Worm (Caenorhabditis elegans) whole organism, young adult: Measurements from ENCODE around the gene sphr-1.

ENCODE experiments used
- B0261.1 ChIP-seq: sonication (generic microtip); optimal IDR thresholded peaks from 2 replicates; lab custom pipeline; 2016; ENCODE audit warnings: mild to moderate bottlenecking, missing genetic modification characterization, moderate library complexity, missing compliant biosample characterization
- D2030.7 ChIP-seq: fragments of 200-800 bp; sonication (Bioruptor generic); IDR thresholded peaks from 2 replicates; pipeline ENCODE4 v1.3.6; 2022; ENCODE audit warnings: missing genetic modification reagents, missing genetic modification characterization, missing compliant biosample characterization
- F23B12.7 ChIP-seq: sonication (generic microtip); optimal IDR thresholded peaks from 2 replicates; lab custom pipeline; 2017; ENCODE audit warnings: missing genetic modification characterization, mild to moderate bottlenecking, missing compliant biosample characterization, antibody characterized with exemption, moderate library complexity; ENCODE audit not compliant: insufficient read depth
- F33H1.4 ChIP-seq: fragments of 200-800 bp; sonication (Bioruptor generic); IDR thresholded peaks from 2 replicates; pipeline ENCODE4 v1.3.6; 2022; ENCODE audit warnings: missing genetic modification reagents, missing genetic modification characterization, missing compliant biosample characterization
- F39B2.1 ChIP-seq: fragments of 200-800 bp; sonication (Bioruptor generic); IDR thresholded peaks from 2 replicates; pipeline ENCODE4 v1.3.6; 2022; ENCODE audit warnings: missing genetic modification reagents, missing genetic modification characterization, missing compliant biosample characterization
- F49E8.2 ChIP-seq: sonication (generic microtip); optimal IDR thresholded peaks from 3 replicates; lab custom pipeline; 2017; ENCODE audit warnings: missing genetic modification characterization, mild to moderate bottlenecking, missing compliant biosample characterization, antibody characterized with exemption, moderate library complexity; ENCODE audit not compliant: insufficient read depth
- F55B11.4 ChIP-seq: sonication (generic microtip); optimal IDR thresholded peaks from 2 replicates; lab custom pipeline; 2016; ENCODE audit warnings: missing compliant biosample characterization, missing genetic modification characterization, borderline replicate concordance; ENCODE audit not compliant: insufficient read depth
- F57A8.1 ChIP-seq: fragments of 200-800 bp; sonication (Bioruptor generic); optimal IDR thresholded peaks from 2 replicates; lab custom pipeline; 2018; ENCODE audit warnings: mild to moderate bottlenecking, missing genetic modification characterization, moderate library complexity, missing compliant biosample characterization
- F57C9.4 ChIP-seq: sonication (generic microtip); optimal IDR thresholded peaks from 2 replicates; lab custom pipeline; 2017; ENCODE audit warnings: mild to moderate bottlenecking, missing genetic modification characterization, missing compliant biosample characterization
- K12H6.12 ChIP-seq: fragments of 200-800 bp; sonication (Bioruptor generic); optimal IDR thresholded peaks from 2 replicates; lab custom pipeline; 2018; ENCODE audit warnings: mild to moderate bottlenecking, missing genetic modification characterization, missing compliant biosample characterization
- Y53G8AR.9 ChIP-seq: fragments of 200-800 bp; sonication (Bioruptor generic); conservative IDR thresholded peaks from 2 replicates; pipeline ENCODE4 v1.3.6; 2022; ENCODE audit warnings: missing genetic modification reagents, missing genetic modification characterization, missing compliant biosample characterization
- Y56A3A.18 ChIP-seq: fragments of 200-800 bp; sonication (Bioruptor generic); IDR thresholded peaks from 2 replicates; pipeline ENCODE4 v1.3.6; 2022; ENCODE audit warnings: missing genetic modification reagents, missing genetic modification characterization, missing compliant biosample characterization
- ZK185.1 ChIP-seq: sonication (generic microtip); optimal IDR thresholded peaks from 2 replicates; lab custom pipeline; 2016; ENCODE audit warnings: mild to moderate bottlenecking, missing genetic modification characterization, missing compliant biosample characterization; ENCODE audit not compliant: poor library complexity, severe bottlenecking
- ama-1 ChIP-seq, 3 experiments: fragments of 150-350 bp in 1 of 3; sonication (generic microtip) in 2 of 3; optimal IDR thresholded peaks; 2 replicates each; lab custom pipeline; 2014 to 2018; ENCODE audit warnings: missing biosample characterization in 2 of 3, missing genetic modification characterization in 2 of 3, missing genetic modification reagents in 2 of 3
- aptf-3 ChIP-seq: fragments of 200-800 bp; sonication (Bioruptor generic); IDR thresholded peaks from 2 replicates; pipeline ENCODE4 v1.3.6; 2022; ENCODE audit warnings: missing genetic modification characterization, missing compliant biosample characterization
- athp-1 ChIP-seq: sonication (generic microtip); optimal IDR thresholded peaks from 2 replicates; lab custom pipeline; 2017; ENCODE audit warnings: mild to moderate bottlenecking, missing genetic modification characterization, missing compliant biosample characterization
- attf-3 ChIP-seq: fragments of 200-800 bp; sonication (Bioruptor generic); conservative IDR thresholded peaks from 2 replicates; pipeline ENCODE4 v1.3.6; 2022; ENCODE audit warnings: missing genetic modification reagents, missing genetic modification characterization, missing compliant biosample characterization
- bed-1 ChIP-seq: fragments of 200-800 bp; sonication (Bioruptor generic); IDR thresholded peaks from 2 replicates; pipeline ENCODE4 v1.3.6; 2022; ENCODE audit warnings: missing genetic modification reagents, missing genetic modification characterization, missing compliant biosample characterization
- cebp-1 ChIP-seq, 2 experiments: fragments of 200-800 bp in 1 of 2; sonication (Bioruptor generic) in 1 of 2; sonication (generic microtip) in 1 of 2; IDR thresholded peaks in 1 of 2; optimal IDR thresholded peaks in 1 of 2; 2 replicates each; pipeline versions ENCODE4 v1.3.6 to Lab custom; 2017 to 2022; ENCODE audit warnings: missing compliant biosample characterization in 2 of 2, missing genetic modification characterization in 2 of 2, mild to moderate bottlenecking in 1 of 2, missing genetic modification reagents in 1 of 2, moderate library complexity in 1 of 2
- ceh-27 ChIP-seq: fragments of 200-800 bp; sonication (Bioruptor generic); optimal IDR thresholded peaks from 2 replicates; lab custom pipeline; 2018; ENCODE audit warnings: mild to moderate bottlenecking, missing genetic modification characterization, moderate library complexity, missing compliant biosample characterization
- ceh-40 ChIP-seq: fragments of 200-800 bp; sonication (Bioruptor generic); IDR thresholded peaks from 2 replicates; pipeline ENCODE4 v1.3.6; 2022; ENCODE audit warnings: missing genetic modification characterization, missing compliant biosample characterization
- ceh-79 ChIP-seq: sonication (generic microtip); optimal IDR thresholded peaks from 2 replicates; lab custom pipeline; 2017; ENCODE audit warnings: mild to moderate bottlenecking, missing genetic modification characterization, missing compliant biosample characterization
- chd-7 ChIP-seq: sonication (generic microtip); optimal IDR thresholded peaks from 2 replicates; lab custom pipeline; 2016; ENCODE audit warnings: mild to moderate bottlenecking, missing genetic modification characterization, moderate library complexity, missing compliant biosample characterization
- dpff-1 ChIP-seq: sonication (generic microtip); optimal IDR thresholded peaks from 2 replicates; lab custom pipeline; 2017; ENCODE audit warnings: mild to moderate bottlenecking, missing genetic modification characterization, missing compliant biosample characterization
- efl-1 ChIP-seq: fragments of 150-350 bp; optimal IDR thresholded peaks from 2 replicates; lab custom pipeline; 2014; ENCODE audit warnings: missing biosample characterization, missing genetic modification reagents, missing genetic modification characterization
- egl-44 ChIP-seq: fragments of 200-800 bp; sonication (Bioruptor generic); IDR thresholded peaks from 2 replicates; pipeline ENCODE4 v1.3.6; 2022; ENCODE audit warnings: missing genetic modification reagents, missing genetic modification characterization, missing compliant biosample characterization
- fkh-3 ChIP-seq: sonication (generic microtip); optimal IDR thresholded peaks from 2 replicates; lab custom pipeline; 2016; ENCODE audit warnings: mild to moderate bottlenecking, missing genetic modification characterization, missing compliant biosample characterization
- gei-17 ChIP-seq: fragments of 200-800 bp; sonication (Bioruptor generic); optimal IDR thresholded peaks from 2 replicates; lab custom pipeline; 2018; ENCODE audit warnings: mild to moderate bottlenecking, missing genetic modification characterization, missing compliant biosample characterization
- hmg-1.2 ChIP-seq: fragments of 200-800 bp; sonication (Bioruptor generic); IDR thresholded peaks from 2 replicates; pipeline ENCODE4 v1.3.6; 2022; ENCODE audit warnings: missing genetic modification reagents, missing genetic modification characterization, missing compliant biosample characterization
- hmg-20 ChIP-seq: fragments of 200-800 bp; sonication (Bioruptor generic); IDR thresholded peaks from 2 replicates; pipeline ENCODE4 v1.3.6; 2022; ENCODE audit warnings: missing genetic modification reagents, missing genetic modification characterization, missing compliant biosample characterization
- hrde-1 ChIP-seq: sonication (generic microtip); optimal IDR thresholded peaks from 2 replicates; lab custom pipeline; 2016; ENCODE audit warnings: missing genetic modification characterization, mild to moderate bottlenecking, missing compliant biosample characterization, moderate library complexity, missing genotype, missing genetic modification reagents, borderline replicate concordance
- madf-10 ChIP-seq: sonication (generic microtip); optimal IDR thresholded peaks from 2 replicates; lab custom pipeline; 2016; ENCODE audit warnings: mild to moderate bottlenecking, missing genetic modification characterization, missing compliant biosample characterization
- madf-3 ChIP-seq: fragments of 200-800 bp; sonication (Bioruptor generic); IDR thresholded peaks from 2 replicates; pipeline ENCODE4 v1.3.6; 2022; ENCODE audit warnings: missing genetic modification reagents, missing genetic modification characterization, missing compliant biosample characterization
- mcd-1 ChIP-seq: fragments of 200-800 bp; sonication (Bioruptor generic); IDR thresholded peaks from 2 replicates; pipeline ENCODE4 v1.3.6; 2022; ENCODE audit warnings: missing genetic modification reagents, missing genetic modification characterization, missing compliant biosample characterization
- mes-4 ChIP-seq: sonication (generic microtip); optimal IDR thresholded peaks from 2 replicates; lab custom pipeline; 2016; ENCODE audit warnings: missing genotype, missing genetic modification characterization, missing compliant biosample characterization
- mxl-1 ChIP-seq: sonication (generic microtip); optimal IDR thresholded peaks from 2 replicates; lab custom pipeline; 2016; ENCODE audit warnings: missing genetic modification characterization, missing compliant biosample characterization
- nfya-2 ChIP-seq: fragments of 200-800 bp; sonication (Bioruptor generic); IDR thresholded peaks from 2 replicates; pipeline ENCODE4 v1.3.6; 2022; ENCODE audit warnings: missing genetic modification reagents, missing genetic modification characterization, missing compliant biosample characterization
- nhr-179 ChIP-seq: sonication (generic microtip); optimal IDR thresholded peaks from 2 replicates; lab custom pipeline; 2016; ENCODE audit warnings: mild to moderate bottlenecking, missing genetic modification characterization, missing compliant biosample characterization
- rec-8 ChIP-seq, 2 experiments: sonication (generic microtip); optimal IDR thresholded peaks; 2 replicates each; lab custom pipeline; 2016; ENCODE audit warnings: mild to moderate bottlenecking in 2 of 2, missing genetic modification characterization in 2 of 2, missing genetic modification reagents in 2 of 2, missing genotype in 2 of 2, missing biosample characterization in 1 of 2, missing compliant biosample characterization in 1 of 2, moderate library complexity in 1 of 2
- sea-2 ChIP-seq: fragments of 200-800 bp; sonication (Bioruptor generic); IDR thresholded peaks from 2 replicates; pipeline ENCODE4 v1.3.6; 2022; ENCODE audit warnings: missing genetic modification characterization, missing compliant biosample characterization
- snpc-1.3 ChIP-seq: sonication (generic microtip); optimal IDR thresholded peaks from 2 replicates; lab custom pipeline; 2017; ENCODE audit warnings: missing genetic modification characterization, mild to moderate bottlenecking, missing compliant biosample characterization, antibody characterized with exemption, moderate library complexity, missing genotype, missing genetic modification reagents; ENCODE audit not compliant: insufficient read depth
- snpc-3.4 ChIP-seq: sonication (generic microtip); optimal IDR thresholded peaks from 2 replicates; lab custom pipeline; 2017; ENCODE audit warnings: missing genetic modification characterization, mild to moderate bottlenecking, missing compliant biosample characterization, antibody characterized with exemption, moderate library complexity, missing genotype, missing genetic modification reagents
- unc-62 ChIP-seq: fragments of 150-350 bp; optimal IDR thresholded peaks from 2 replicates; lab custom pipeline; 2014; ENCODE audit warnings: missing biosample characterization, missing genetic modification reagents, missing genetic modification characterization
- zim-3 ChIP-seq: sonication (generic microtip); optimal IDR thresholded peaks from 2 replicates; lab custom pipeline; 2017; ENCODE audit warnings: mild to moderate bottlenecking, missing genetic modification characterization, moderate library complexity, missing compliant biosample characterization
- ztf-26 ChIP-seq: sonication (generic microtip); optimal IDR thresholded peaks from 2 replicates; lab custom pipeline; 2017; ENCODE audit warnings: missing genetic modification characterization, missing compliant biosample characterization
- ztf-28 ChIP-seq: fragments of 200-800 bp; sonication (Bioruptor generic); IDR thresholded peaks from 2 replicates; pipeline ENCODE4 v1.3.6; 2022; ENCODE audit warnings: missing genetic modification reagents, missing genetic modification characterization, missing compliant biosample characterization

sphr-1 gene

ce11 chrV:9175218-9175837, 16.1 kb upstream of the sphr-1 start, which contains the start of gene spas-1 (continued):
- no peak for TF ChIP-seq F49E8.2
- TF ChIP-seq snpc-1.3 (tag; lab: Kevin White, UChicago): no peak
- TF ChIP-seq ZK185.1 (tag; lab: Kevin White, UChicago): peak; percentile 46
- TF ChIP-seq athp-1 (tag; lab: Kevin White, UChicago): no peak
- TF ChIP-seq nfya-2: no peak
- no peak for TF ChIP-seq hmg-20 (GFP tag; lab: Robert Waterston, UW)
- TF ChIP-seq unc-62: no peak
- 0 out of 2 replicates have a peak, but pooled peaks have one; percentile 5 for TF ChIP-seq madf-3 (GFP tag; lab: Robert Waterston, UW)
- TF ChIP-seq aptf-3: no peak
- peak; percentile 71 for TF ChIP-seq snpc-3.4 (tag; lab: Kevin White, UChicago)
- TF ChIP-seq B0261.1 (tag; lab: Kevin White, UChicago): no peak
- TF ChIP-seq madf-10 (tag; lab: Kevin White, UChicago): peak; percentile 52
- TF ChIP-seq Y56A3A.18 (GFP tag; lab: Robert Waterston, UW): peak; percentile 49; the same call in 1 of the 2 replicates
- no peak for TF ChIP-seq ama-1 (optimal IDR thresholded peaks at IDR 0.05; lab: Kevin White, UChicago)
- no peak for TF ChIP-seq ama-1 (GFP tag; optimal IDR thresholded peaks at IDR 0.05; lab: Kevin White, UChicago)
- peak; percentile 29; the same call in 1 of the 2 replicates for TF ChIP-seq hmg-1.2 (GFP tag; lab: Robert Waterston, UW)
- TF ChIP-seq D2030.7 (GFP tag; lab: Robert Waterston, UW): no peak; the same call in 1 of the 2 replicates
- TF ChIP-seq ceh-40: no peak
- no peak for TF ChIP-seq ztf-28 (GFP tag; lab: Robert Waterston, UW)
- TF ChIP-seq ceh-79: no peak
- TF ChIP-seq ztf-26 (tag; lab: Kevin White, UChicago): peak; percentile 56
- TF ChIP-seq F57C9.4 (tag; lab: Kevin White, UChicago): no peak
- no peak for TF ChIP-seq egl-44 (GFP tag; lab: Robert Waterston, UW)
- TF ChIP-seq hrde-1 (tag; lab: Kevin White, UChicago): no peak
- TF ChIP-seq F39B2.1 (GFP tag; lab: Robert Waterston, UW): no peak
- no peak for TF ChIP-seq F55B11.4 (tag; lab: Kevin White, UChicago)
- peak; percentile 19 for TF ChIP-seq gei-17
- TF ChIP-seq mxl-1 (tag; lab: Kevin White, UChicago): no peak
- peak; percentile 79 for TF ChIP-seq efl-1 (GFP tag; lab: Kevin White, UChicago)
- peak; percentile 48 for TF ChIP-seq K12H6.12 (tag; lab: Kevin White, UChicago)
- no peak for TF ChIP-seq zim-3 (tag; lab: Kevin White, UChicago)
- no peak for TF ChIP-seq dpff-1 (tag; lab: Kevin White, UChicago)
- TF ChIP-seq sea-2 (GFP tag; lab: Robert Waterston, UW): no peak
- TF ChIP-seq F57A8.1 (GFP tag; lab: Kevin White, UChicago): no peak
- TF ChIP-seq mes-4: no peak
- no peak for TF ChIP-seq nhr-179 (tag; lab: Kevin White, UChicago)
- TF ChIP-seq ceh-27 (GFP tag; lab: Kevin White, UChicago): peak; percentile 56
- 0 out of 2 replicates have a peak, but pooled peaks have one; percentile 22 for TF ChIP-seq Y53G8AR.9 (GFP tag; lab: Robert Waterston, UW)
- 0 out of 2 replicates have a peak, but pooled peaks have one; percentile 37 for TF ChIP-seq cebp-1 (GFP tag; IDR thresholded peaks at IDR 0.05; lab: Robert Waterston, UW)
- TF ChIP-seq cebp-1 (tag; optimal IDR thresholded peaks at IDR 0.05; lab: Kevin White, UChicago): peak; percentile 89
- no peak for TF ChIP-seq fkh-3 (tag; lab: Kevin White, UChicago)
- peak; percentile 84 for TF ChIP-seq mcd-1 (GFP tag; lab: Robert Waterston, UW)
- TF ChIP-seq F23B12.7 (tag; lab: Kevin White, UChicago): peak; percentile 88
- TF ChIP-seq chd-7 (tag; lab: Kevin White, UChicago): no peak
- TF ChIP-seq bed-1 (GFP tag; lab: Robert Waterston, UW): no peak
- no peak for TF ChIP-seq rec-8 (tag; optimal IDR thresholded peaks at IDR 0.05; lab: Kevin White, UChicago)
- 0 out of 2 replicates have a peak, but pooled peaks have one; percentile 14 for TF ChIP-seq attf-3
- TF ChIP-seq F33H1.4 (GFP tag; lab: Robert Waterston, UW): peak; percentile 52
